Fruit fly (Drosophila melanogaster) whole organism, embryonic: ENCODE results near the gene Ldaf1.

Experiments
- ATbp ChIP-seq: fragments of 200-800 bp; sonication (Bioruptor generic); optimal IDR thresholded peaks from 2 replicates; lab custom pipeline; 2017; ENCODE audit warnings: missing biosample characterization, mild to moderate bottlenecking, missing genetic modification characterization, missing genetic modification reagents
- Antp ChIP-seq: fragments of 200-800 bp; sonication (Bioruptor generic); optimal IDR thresholded peaks from 3 replicates; lab custom pipeline; 2016; ENCODE audit warnings: missing biosample characterization, missing genetic modification characterization
- Asciz ChIP-seq: fragments of 200-800 bp; sonication (Bioruptor generic); optimal IDR thresholded peaks from 2 replicates; lab custom pipeline; 2017; ENCODE audit warnings: missing biosample characterization, mild to moderate bottlenecking, missing genetic modification characterization, missing genetic modification reagents
- Atf-2 ChIP-seq: fragments of 200-800 bp; sonication (Bioruptor generic); optimal IDR thresholded peaks from 2 replicates; lab custom pipeline; 2016; ENCODE audit warnings: missing biosample characterization, missing genetic modification characterization
- CG10209 ChIP-seq: fragments of 200-800 bp; sonication (Bioruptor generic); optimal IDR thresholded peaks from 3 replicates; lab custom pipeline; 2017; ENCODE audit warnings: missing biosample characterization, mild to moderate bottlenecking, missing genetic modification characterization, missing genetic modification reagents
- CG10274 ChIP-seq: fragments of 200-800 bp; sonication (Bioruptor generic); optimal IDR thresholded peaks from 3 replicates; lab custom pipeline; 2017; ENCODE audit warnings: missing biosample characterization, mild to moderate bottlenecking, missing genetic modification characterization
- CG10654 ChIP-seq: fragments of 200-800 bp; sonication (Bioruptor generic); optimal IDR thresholded peaks from 2 replicates; lab custom pipeline; 2016; ENCODE audit warnings: missing biosample characterization, missing genetic modification characterization
- CG12942 ChIP-seq: fragments of 200-800 bp; sonication (Bioruptor generic); optimal IDR thresholded peaks from 3 replicates; lab custom pipeline; 2016; ENCODE audit warnings: missing biosample characterization, missing genetic modification characterization
- CG13287 ChIP-seq: fragments of 200-800 bp; sonication (Bioruptor generic); IDR thresholded peaks from 2 replicates; pipeline ENCODE4 v1.3.6; 2022; ENCODE audit warnings: missing biosample characterization, missing genetic modification characterization; ENCODE audit not compliant: partially characterized antibody
- CG13775 ChIP-seq: fragments of 200-800 bp; sonication (Bioruptor generic); optimal IDR thresholded peaks from 3 replicates; lab custom pipeline; 2017; ENCODE audit warnings: missing biosample characterization, mild to moderate bottlenecking, missing genetic modification characterization
- CG16815 ChIP-seq: fragments of 200-800 bp; sonication (Bioruptor generic); optimal IDR thresholded peaks from 3 replicates; lab custom pipeline; 2017; ENCODE audit warnings: missing biosample characterization, mild to moderate bottlenecking, missing genetic modification characterization
- CG17328 ChIP-seq: fragments of 200-800 bp; sonication (Bioruptor generic); IDR thresholded peaks from 2 replicates; pipeline ENCODE4 v1.3.6; 2022; ENCODE audit warnings: missing biosample characterization, missing genetic modification characterization
- CG17359 ChIP-seq: fragments of 200-800 bp; sonication (Bioruptor generic); optimal IDR thresholded peaks from 3 replicates; lab custom pipeline; 2018; ENCODE audit warnings: missing biosample characterization, mild to moderate bottlenecking, missing genetic modification characterization, moderate library complexity
- CG17829 ChIP-seq: fragments of 200-800 bp; optimal IDR thresholded peaks from 2 replicates; lab custom pipeline; 2019; ENCODE audit warnings: missing biosample characterization, mild to moderate bottlenecking, missing genetic modification characterization, moderate library complexity
- CG31365 ChIP-seq: fragments of 200-800 bp; sonication (Bioruptor generic); optimal IDR thresholded peaks from 2 replicates; lab custom pipeline; 2018; ENCODE audit warnings: missing biosample characterization, mild to moderate bottlenecking, missing genetic modification characterization
- CG32532 ChIP-seq: fragments of 200-800 bp; sonication (Bioruptor generic); IDR thresholded peaks from 2 replicates; pipeline ENCODE4 v1.3.6; 2022; ENCODE audit warnings: missing biosample characterization, missing genetic modification characterization
- CG4730 ChIP-seq: fragments of 200-800 bp; sonication (Bioruptor generic); IDR thresholded peaks from 2 replicates; pipeline ENCODE4 v1.3.6; 2022; ENCODE audit warnings: missing biosample characterization, missing genetic modification characterization
- CG7963 ChIP-seq: fragments of 200-800 bp; sonication (Bioruptor generic); IDR thresholded peaks from 3 replicates; pipeline ENCODE4 v1.3.6; 2022; ENCODE audit warnings: missing biosample characterization, missing genetic modification characterization; ENCODE audit not compliant: partially characterized antibody
- CG9437 ChIP-seq: fragments of 200-800 bp; sonication (Bioruptor generic); optimal IDR thresholded peaks from 2 replicates; lab custom pipeline; 2018; ENCODE audit warnings: missing biosample characterization, mild to moderate bottlenecking, missing genetic modification characterization
- CrebB ChIP-seq: fragments of 200-800 bp; sonication (Bioruptor generic); optimal IDR thresholded peaks from 3 replicates; lab custom pipeline; 2018; ENCODE audit warnings: missing biosample characterization, mild to moderate bottlenecking, missing genetic modification characterization
- E2f1 ChIP-seq: fragments of 200-800 bp; sonication (Bioruptor generic); IDR thresholded peaks from 2 replicates; pipeline ENCODE4 v1.3.6; 2022; ENCODE audit warnings: missing biosample characterization, missing genetic modification characterization
- HLH3B ChIP-seq: fragments of 200-800 bp; sonication (Bioruptor generic); IDR thresholded peaks from 2 replicates; pipeline ENCODE4 v1.3.6; 2022; ENCODE audit warnings: missing biosample characterization, missing genetic modification characterization
- MBD-R2 ChIP-seq: fragments of 200-800 bp; sonication (Bioruptor generic); IDR thresholded peaks from 2 replicates; pipeline ENCODE4 v1.3.6; 2022; ENCODE audit warnings: missing biosample characterization, missing genetic modification characterization
- Mes4 ChIP-seq: fragments of 200-800 bp; sonication (Bioruptor generic); optimal IDR thresholded peaks from 2 replicates; lab custom pipeline; 2016; ENCODE audit warnings: missing biosample characterization, missing genetic modification characterization
- Neu2 ChIP-seq: fragments of 200-800 bp; sonication (Bioruptor generic); optimal IDR thresholded peaks from 3 replicates; lab custom pipeline; 2016; ENCODE audit warnings: missing biosample characterization, missing genetic modification characterization, borderline replicate concordance
- Nf-YB ChIP-seq: fragments of 200-800 bp; sonication (Bioruptor generic); optimal IDR thresholded peaks from 3 replicates; lab custom pipeline; 2019; ENCODE audit warnings: missing biosample characterization, mild to moderate bottlenecking, missing genetic modification characterization, moderate library complexity
- Six4 ChIP-seq: fragments of 200-800 bp; sonication (Bioruptor generic); optimal IDR thresholded peaks from 2 replicates; lab custom pipeline; 2016; ENCODE audit warnings: missing biosample characterization, missing genetic modification characterization
- amos ChIP-seq: fragments of 200-800 bp; sonication (Bioruptor generic); IDR thresholded peaks from 2 replicates; pipeline ENCODE4 v1.3.6; 2022; ENCODE audit warnings: missing biosample characterization, missing genetic modification characterization; ENCODE audit not compliant: partially characterized antibody
- ato ChIP-seq: fragments of 200-800 bp; sonication (Bioruptor generic); IDR thresholded peaks from 2 replicates; pipeline ENCODE4 v1.3.6; 2022; ENCODE audit warnings: missing biosample characterization, missing genetic modification characterization; ENCODE audit not compliant: partially characterized antibody
- az2 ChIP-seq: fragments of 200-800 bp; sonication (Bioruptor generic); optimal IDR thresholded peaks from 3 replicates; lab custom pipeline; 2016; ENCODE audit warnings: missing biosample characterization, missing genetic modification characterization
- chif ChIP-seq, 2 experiments: fragments of 200-800 bp; sonication (Bioruptor generic); optimal IDR thresholded peaks; 3 replicates each; lab custom pipeline; 2016; ENCODE audit warnings: missing biosample characterization in 2 of 2, missing genetic modification characterization in 2 of 2
- cwo ChIP-seq: fragments of 200-800 bp; sonication (Bioruptor generic); optimal IDR thresholded peaks from 3 replicates; lab custom pipeline; 2017; ENCODE audit warnings: missing biosample characterization, missing genetic modification characterization, mild to moderate bottlenecking, moderate library complexity, missing genetic modification reagents
- dati ChIP-seq: fragments of 200-800 bp; sonication (Bioruptor generic); IDR thresholded peaks from 2 replicates; pipeline ENCODE4 v1.3.6; 2022; ENCODE audit warnings: missing biosample characterization, missing genetic modification characterization
- esg ChIP-seq: fragments of 200-800 bp; sonication (Bioruptor generic); conservative IDR thresholded peaks from 2 replicates; pipeline ENCODE4 v1.3.6; 2022; ENCODE audit warnings: missing biosample characterization, missing genetic modification characterization
- grn ChIP-seq: fragments of 200-800 bp; sonication (Bioruptor generic); optimal IDR thresholded peaks from 3 replicates; lab custom pipeline; 2017; ENCODE audit warnings: missing biosample characterization, missing genetic modification characterization
- klu ChIP-seq: fragments of 200-800 bp; sonication (Bioruptor generic); IDR thresholded peaks from 2 replicates; pipeline ENCODE4 v1.3.6; 2022; ENCODE audit warnings: missing biosample characterization, missing genetic modification characterization
- kni ChIP-seq: fragments of 200-800 bp; sonication (Bioruptor generic); optimal IDR thresholded peaks from 3 replicates; lab custom pipeline; 2017; ENCODE audit warnings: mild to moderate bottlenecking, missing biosample characterization, missing genetic modification reagents, missing genetic modification characterization
- oc ChIP-seq: fragments of 200-800 bp; sonication (Bioruptor generic); optimal IDR thresholded peaks from 2 replicates; lab custom pipeline; 2018; ENCODE audit warnings: missing biosample characterization, mild to moderate bottlenecking, missing genetic modification characterization, moderate library complexity
- pros ChIP-seq: fragments of 200-800 bp; sonication (Bioruptor generic); optimal IDR thresholded peaks from 3 replicates; lab custom pipeline; 2019; ENCODE audit warnings: missing biosample characterization, mild to moderate bottlenecking, missing genetic modification characterization, moderate library complexity
- scrt ChIP-seq: fragments of 200-800 bp; sonication (Bioruptor generic); optimal IDR thresholded peaks from 2 replicates; lab custom pipeline; 2018; ENCODE audit warnings: missing biosample characterization, mild to moderate bottlenecking, missing genetic modification characterization, moderate library complexity
- sens-2 ChIP-seq: fragments of 200-800 bp; sonication (Bioruptor generic); IDR thresholded peaks from 2 replicates; pipeline ENCODE4 v1.3.6; 2022; ENCODE audit warnings: missing biosample characterization, missing genetic modification characterization
- seq ChIP-seq: fragments of 200-800 bp; sonication (Bioruptor generic); IDR thresholded peaks from 2 replicates; pipeline ENCODE4 v1.3.6; 2022; ENCODE audit warnings: missing biosample characterization, missing genetic modification characterization
- toy ChIP-seq: fragments of 200-800 bp; sonication (Bioruptor generic); IDR thresholded peaks from 2 replicates; pipeline ENCODE4 v1.3.6; 2022; ENCODE audit warnings: missing biosample characterization, missing genetic modification characterization
- trem ChIP-seq: fragments of 200-800 bp; optimal IDR thresholded peaks from 3 replicates; lab custom pipeline; 2019; ENCODE audit warnings: missing biosample characterization, mild to moderate bottlenecking, missing genetic modification characterization, moderate library complexity
- twi ChIP-seq: fragments of 200-800 bp; optimal IDR thresholded peaks from 2 replicates; lab custom pipeline; 2019; ENCODE audit warnings: missing biosample characterization, mild to moderate bottlenecking, missing genetic modification characterization, moderate library complexity
- usp ChIP-seq: fragments of >200 bp; optimal IDR thresholded peaks from 2 replicates; lab custom pipeline; 2017; ENCODE audit warnings: missing biosample characterization, missing genetic modification characterization
- vnd ChIP-seq: fragments of 200-800 bp; sonication (Bioruptor generic); IDR thresholded peaks from 3 replicates; pipeline ENCODE4 v1.3.6; 2022; ENCODE audit warnings: missing biosample characterization, missing genetic modification characterization; ENCODE audit not compliant: partially characterized antibody
- yki ChIP-seq: fragments of >200 bp; optimal IDR thresholded peaks from 3 replicates; lab custom pipeline; 2018
- zen ChIP-seq: fragments of 200-800 bp; sonication (Bioruptor generic); optimal IDR thresholded peaks from 3 replicates; lab custom pipeline; 2018; ENCODE audit warnings: missing biosample characterization, mild to moderate bottlenecking, missing genetic modification characterization, moderate library complexity
- zen2 ChIP-seq: fragments of 200-800 bp; sonication (Bioruptor generic); IDR thresholded peaks from 3 replicates; pipeline ENCODE4 v1.3.6; 2022; ENCODE audit warnings: missing biosample characterization, missing genetic modification characterization; ENCODE audit not compliant: partially characterized antibody

Ldaf1 gene

DNA sequence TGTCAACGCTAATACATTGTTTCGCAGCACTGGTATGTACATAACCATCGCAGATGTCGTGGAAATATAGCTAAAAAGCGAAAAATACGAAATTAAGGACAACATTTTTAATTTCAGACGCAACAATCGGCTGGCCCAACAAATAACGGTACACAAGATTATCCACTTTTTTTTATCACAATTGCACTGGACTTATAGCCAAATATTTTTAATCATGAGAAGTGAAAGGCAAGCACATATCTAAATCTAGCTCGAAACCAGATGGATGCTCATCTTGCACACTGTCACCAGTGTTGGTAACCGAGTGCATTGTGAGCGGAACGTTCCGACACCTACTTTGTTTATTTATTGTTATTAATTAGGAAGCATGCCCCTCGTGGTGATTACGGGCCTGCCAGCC, 38.3 kb upstream of the Ldaf1 start, which contains the start of the genes CG3857 and CG3587 (continued):
- TF ChIP-seq grn (GFP tag; lab: Kevin White, UChicago): no peak
- TF ChIP-seq ATbp: peak; percentile 19
- no peak for TF ChIP-seq sens-2 (GFP tag; lab: Robert Waterston, UW)
- peak; percentile 52 for TF ChIP-seq zen
- peak; percentile 35; the same call in 1 of the 2 replicates for TF ChIP-seq HLH3B (GFP tag; lab: Robert Waterston, UW)
- peak; percentile 58 for TF ChIP-seq trem (tag; lab: Kevin White, UChicago)
- TF ChIP-seq zen2 (GFP tag; lab: Robert Waterston, UW): no peak
- TF ChIP-seq MBD-R2 (GFP tag; lab: Robert Waterston, UW): peak; percentile 79
- peak; percentile 76 to 78 for TF ChIP-seq chif (GFP tag; optimal IDR thresholded peaks at IDR 0.05; lab: Kevin White, UChicago)
- TF ChIP-seq toy (GFP tag; lab: Robert Waterston, UW): no peak
- TF ChIP-seq CG10274 (GFP tag; lab: Kevin White, UChicago): peak; percentile 1
- peak; percentile 44 for TF ChIP-seq Nf-YB (GFP tag; lab: Kevin White, UChicago)
- peak; percentile 6 for TF ChIP-seq scrt (GFP tag; lab: Kevin White, UChicago)
- peak; percentile 72 for TF ChIP-seq CG16815 (GFP tag; lab: Kevin White, UChicago)
- TF ChIP-seq vnd (GFP tag; lab: Robert Waterston, UW): no peak
- TF ChIP-seq seq (GFP tag; lab: Robert Waterston, UW): 0 out of 2 replicates have a peak, but pooled peaks have one; percentile 21
- TF ChIP-seq CG17359: peak; percentile 50
- TF ChIP-seq CG13775 (GFP tag; lab: Kevin White, UChicago): peak; percentile 83
- TF ChIP-seq CG12942 (GFP tag; lab: Kevin White, UChicago): peak; percentile 71
- no peak for TF ChIP-seq amos (GFP tag; lab: Robert Waterston, UW)
- peak; percentile 71 for TF ChIP-seq CG10209 (GFP tag; lab: Kevin White, UChicago)
- TF ChIP-seq kni (GFP tag; lab: Kevin White, UChicago): peak; percentile 31
- peak; percentile 84 for TF ChIP-seq Atf-2 (GFP tag; lab: Kevin White, UChicago)
- peak; percentile 39 for TF ChIP-seq oc (tag; lab: Kevin White, UChicago)
- TF ChIP-seq Mes4 (GFP tag; lab: Kevin White, UChicago): peak; percentile 62
- TF ChIP-seq klu (GFP tag; lab: Robert Waterston, UW): peak; percentile 57; the same call in 1 of the 2 replicates
- peak; percentile 34; the same call in 1 of the 2 replicates for TF ChIP-seq E2f1 (GFP tag; lab: Robert Waterston, UW)
- no peak for TF ChIP-seq yki (lab: Kevin White, UChicago)
- peak; percentile 49 for TF ChIP-seq Asciz (GFP tag; lab: Kevin White, UChicago)
- TF ChIP-seq Neu2 (GFP tag; lab: Kevin White, UChicago): peak; percentile 6
- peak; percentile 62 for TF ChIP-seq CG13287 (GFP tag; lab: Robert Waterston, UW)
- TF ChIP-seq CG10654 (GFP tag; lab: Kevin White, UChicago): peak; percentile 58
- TF ChIP-seq CG17829: peak; percentile 74
- TF ChIP-seq az2 (GFP tag; lab: Kevin White, UChicago): peak; percentile 70
- TF ChIP-seq cwo: peak; percentile 53
- TF ChIP-seq usp (GFP tag; lab: Kevin White, UChicago): no peak
- no peak for TF ChIP-seq CG31365
- peak; percentile 59 for TF ChIP-seq Six4
- peak; percentile 71 for TF ChIP-seq CG9437
- TF ChIP-seq ato (GFP tag; lab: Robert Waterston, UW): no peak
- no peak for TF ChIP-seq dati (GFP tag; lab: Robert Waterston, UW)
- peak; percentile 44 for TF ChIP-seq CrebB (tag; lab: Kevin White, UChicago)
- no peak for TF ChIP-seq CG7963 (GFP tag; lab: Robert Waterston, UW)
- TF ChIP-seq Antp (GFP tag; lab: Kevin White, UChicago): peak; percentile 75
- TF ChIP-seq CG4730 (GFP tag; lab: Robert Waterston, UW): peak; percentile 64
- peak; percentile 59; the same call in 1 of the 2 replicates for TF ChIP-seq CG17328 (GFP tag; lab: Robert Waterston, UW)
- TF ChIP-seq CG32532 (GFP tag; lab: Robert Waterston, UW): peak; percentile 53
- TF ChIP-seq esg (GFP tag; lab: Robert Waterston, UW): peak; percentile 57
- peak; percentile 38 for TF ChIP-seq twi (tag; lab: Kevin White, UChicago)
- no peak for TF ChIP-seq pros (GFP tag; lab: Kevin White, UChicago)
